Worm (Caenorhabditis elegans): ENCODE results near the gene Y32F6B.9.

The Y32F6B.9 gene

DNA sequence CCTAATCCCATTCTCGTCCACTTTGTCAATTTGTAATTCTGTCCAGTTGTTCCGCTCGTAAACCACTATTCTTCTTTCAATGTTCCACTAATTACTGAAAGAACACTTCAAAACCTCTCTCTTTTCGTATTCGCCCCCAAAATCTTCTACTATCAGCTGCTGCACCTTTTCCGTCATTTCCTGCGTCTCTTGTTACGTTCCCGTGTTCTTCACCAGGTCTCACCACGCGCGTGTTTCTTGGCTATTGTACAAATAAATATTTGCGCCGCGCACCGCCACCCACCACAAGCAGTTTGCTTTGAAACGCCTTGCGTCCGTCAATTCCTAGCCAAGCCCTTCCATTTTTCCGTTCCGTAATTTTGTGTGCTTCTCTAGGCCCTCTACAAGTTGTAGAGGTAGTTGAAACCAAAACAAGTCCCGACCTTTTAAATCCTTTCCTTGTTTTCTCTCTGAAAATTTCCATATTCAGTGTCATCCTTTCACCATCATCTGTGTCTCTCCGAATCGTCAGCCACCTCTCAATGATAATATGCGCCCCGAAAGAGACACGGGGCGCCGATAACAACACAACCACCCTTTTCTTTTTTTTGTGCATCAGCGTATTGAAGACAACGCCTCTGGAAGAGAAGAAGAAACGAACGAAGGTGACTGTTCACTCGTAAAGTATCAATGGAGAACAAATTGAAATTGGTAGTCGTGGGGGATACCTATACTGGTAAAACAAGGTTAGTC, at the start of gene Y32F6B.9, which contains the start of gene crp-1:
Gene Y32F6B.9, plus strand, starts transcription at position 603 of the 732 bp plus-strand sequence.
Gene crp-1, plus strand, starts transcription at position 468 of the 732 bp plus-strand sequence.
- TF ChIP-seq egrh-3 (GFP tag; IDR thresholded peaks at IDR 0.05), result no peak
- no peak for TF ChIP-seq ZK185.1 (tag; optimal IDR thresholded peaks at IDR 0.05; ENCODE audit: poor library complexity, severe bottlenecking)
- no peak for TF ChIP-seq pha-4 (tag; optimal IDR thresholded peaks at IDR 0.05)
- TF ChIP-seq egl-18 (GFP tag; IDR thresholded peaks at IDR 0.05), result no peak
- TF ChIP-seq ztf-3 (GFP tag; optimal IDR thresholded peaks at IDR 0.05), result no peak
- TF ChIP-seq K11D2.4 (GFP tag; IDR thresholded peaks at IDR 0.05), result no peak
- TF ChIP-seq nfya-2 (GFP tag; IDR thresholded peaks at IDR 0.05), result no peak
- TF ChIP-seq nhr-80 (tag; optimal IDR thresholded peaks at IDR 0.05), result peak; percentile 55
- TF ChIP-seq T26A5.8 (tag; optimal IDR thresholded peaks at IDR 0.05), result no peak
- no peak for TF ChIP-seq aptf-3 (GFP tag; IDR thresholded peaks at IDR 0.05)
- peak in 1 of 2 experiments; percentile 27 for TF ChIP-seq let-607 (tag; optimal IDR thresholded peaks at IDR 0.05)
- no peak for TF ChIP-seq rpc-1 (optimal IDR thresholded peaks at IDR 0.05)
- no peak for TF ChIP-seq rpc-1 (tag; optimal IDR thresholded peaks at IDR 0.05)
- no peak for TF ChIP-seq mxl-1 (tag; optimal IDR thresholded peaks at IDR 0.05)
- TF ChIP-seq Y56A3A.18 (GFP tag; IDR thresholded peaks at IDR 0.05), result no peak
- TF ChIP-seq cebp-2 (GFP tag; IDR thresholded peaks at IDR 0.05), result no peak
- no peak for TF ChIP-seq lsy-27 (tag; optimal IDR thresholded peaks at IDR 0.05; ENCODE audit: borderline replicate concordance, insufficient read depth)
- no peak for TF ChIP-seq cebp-1 (GFP tag; IDR thresholded peaks at IDR 0.05)
- TF ChIP-seq cebp-1 (tag; optimal IDR thresholded peaks at IDR 0.05), result peak; percentile 13
- no peak for TF ChIP-seq snpc-1.1 (tag; optimal IDR thresholded peaks at IDR 0.05; ENCODE audit: insufficient read depth)
- TF ChIP-seq hrde-1 (tag; optimal IDR thresholded peaks at IDR 0.05; ENCODE audit: borderline replicate concordance), result no peak
- TF ChIP-seq B0336.3 (GFP tag; IDR thresholded peaks at IDR 0.05), result 0 out of 2 replicates have a peak, but pooled peaks have one; percentile 19
- no peak for TF ChIP-seq nhr-120 (GFP tag; IDR thresholded peaks at IDR 0.05)
- peak; percentile 47 for TF ChIP-seq dox-1 (GFP tag; IDR thresholded peaks at IDR 0.05)
- no peak for TF ChIP-seq lag-1 (GFP tag; IDR thresholded peaks at IDR 0.05)
- no peak for TF ChIP-seq chd-7 (tag; optimal IDR thresholded peaks at IDR 0.05)

DNA sequence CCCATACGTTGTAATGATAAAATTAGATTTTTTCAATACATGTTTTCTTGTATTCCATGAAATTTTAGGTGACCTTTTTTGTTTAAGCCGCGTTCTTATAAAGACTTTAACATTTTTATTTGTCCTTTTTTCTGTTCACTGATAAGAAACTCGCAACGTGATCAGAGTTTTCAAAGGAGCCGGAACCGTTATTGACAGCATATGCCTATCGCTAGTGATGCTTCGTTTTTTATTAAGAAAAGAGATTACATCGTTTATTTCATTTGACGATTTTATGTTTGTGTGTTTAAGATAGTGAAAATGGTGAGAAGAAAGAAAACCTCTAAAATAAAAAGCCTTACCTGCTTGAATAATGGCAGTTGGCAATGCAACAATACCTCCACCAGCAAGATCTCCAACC, 45.9 kb upstream of the Y32F6B.9 start:
- TF ChIP-seq ztf-6 (GFP tag; IDR thresholded peaks at IDR 0.05) (no peak), F57C9.4 (tag; optimal IDR thresholded peaks at IDR 0.05) (no peak), sea-2 (GFP tag; IDR thresholded peaks at IDR 0.05) (no peak), dox-1 (GFP tag; IDR thresholded peaks at IDR 0.05) (peak; percentile 32; the same call in 1 of the 2 replicates), F57A8.1 (GFP tag; optimal IDR thresholded peaks at IDR 0.05) (no peak), egrh-3 (GFP tag; IDR thresholded peaks at IDR 0.05) (no peak), him-1 (tag; optimal IDR thresholded peaks at IDR 0.05) (no peak), ets-4 (GFP tag; optimal IDR thresholded peaks at IDR 0.05) (peak; percentile 82), F10E7.11 (tag; optimal IDR thresholded peaks at IDR 0.05) (no peak), rcor-1 (GFP tag; IDR thresholded peaks at IDR 0.05) (no peak), snpc-1.3 (tag; optimal IDR thresholded peaks at IDR 0.05; ENCODE audit: insufficient read depth) (no peak), bed-2 (GFP tag; IDR thresholded peaks at IDR 0.05) (no peak), nhr-27 (tag; optimal IDR thresholded peaks at IDR 0.05) (no peak), C06A6.2 (GFP tag; conservative IDR thresholded peaks at IDR 0.05) (no peak), rpc-1 (optimal IDR thresholded peaks at IDR 0.05) (no peak), rpc-1 (tag; optimal IDR thresholded peaks at IDR 0.05) (no peak), nhr-80 (tag; optimal IDR thresholded peaks at IDR 0.05) (peak; percentile 87), pha-4 (tag; optimal IDR thresholded peaks at IDR 0.05) (no peak), ztf-3 (GFP tag; optimal IDR thresholded peaks at IDR 0.05) (no peak), Y56A3A.18 (GFP tag; IDR thresholded peaks at IDR 0.05) (no peak), lin-26 (GFP tag; IDR thresholded peaks at IDR 0.05) (no peak), F55B11.4 (tag; optimal IDR thresholded peaks at IDR 0.05; ENCODE audit: borderline replicate concordance, insufficient read depth) (no peak), sdz-38 (tag; optimal IDR thresholded peaks at IDR 0.05) (no peak), pbrm-1 (GFP tag; IDR thresholded peaks at IDR 0.05) (no peak), akir-1 (GFP tag; optimal IDR thresholded peaks at IDR 0.05) (no peak)

Data from whole organism, young adult.